Worm (Caenorhabditis elegans) whole organism, midembryonic: Measurements from ENCODE around the gene W01F3.2.

Experiments
- T22C8.4 ChIP-seq: fragments of 200-800 bp; sonication (Bioruptor generic); IDR thresholded peaks from 2 replicates; pipeline ENCODE4 v1.3.6; 2022; ENCODE audit warnings: missing genetic modification characterization, missing compliant biosample characterization
- cog-1 ChIP-seq: sonication (generic microtip); optimal IDR thresholded peaks from 2 replicates; lab custom pipeline; 2016; ENCODE audit warnings: missing genetic modification characterization, missing compliant biosample characterization
- flt-1 ChIP-seq: fragments of 200-800 bp; sonication (Bioruptor generic); IDR thresholded peaks from 2 replicates; pipeline ENCODE4 v1.3.6; 2022; ENCODE audit warnings: missing genetic modification characterization, missing compliant biosample characterization
- ref-1 ChIP-seq: fragments of 200-800 bp; sonication (Bioruptor generic); conservative IDR thresholded peaks from 2 replicates; pipeline ENCODE4 v1.3.6; 2022; ENCODE audit warnings: missing genetic modification reagents, missing genetic modification characterization, missing compliant biosample characterization
- ztf-29 ChIP-seq: fragments of 200-800 bp; sonication (Bioruptor generic); IDR thresholded peaks from 2 replicates; pipeline ENCODE4 v1.3.6; 2022; ENCODE audit warnings: missing genetic modification reagents, missing genetic modification characterization, missing compliant biosample characterization

ce11 chrV:20703998-20704572 is 44.0 kb downstream of the W01F3.2 start, which contains the start of the genes F53F8.5 and F53F8.6:
- TF ChIP-seq flt-1, result 0 out of 2 replicates have a peak, but pooled peaks have one; percentile 19
- TF ChIP-seq ztf-29 (GFP tag; lab: Robert Waterston, UW), result no peak
- TF ChIP-seq cog-1, result no peak
- no peak for TF ChIP-seq T22C8.4 (GFP tag; lab: Robert Waterston, UW)
- TF ChIP-seq ref-1, result no peak
